Worm (Caenorhabditis elegans): Measurements from ENCODE around the gene attf-3.
A peak's percentile ranks its signal among the peaks of the same experiment; 100 is the strongest.

Gene attf-3

ce11 chrIII:89155-89554 lies 3.0 kb upstream of the attf-3 start (continued):
- peak; percentile 70 for TF ChIP-seq dve-1 (tag; optimal IDR thresholded peaks at IDR 0.05; ENCODE audit: insufficient read depth)
- peak in 1 of 2 experiments; percentile 68 for TF ChIP-seq lsy-2 (tag; optimal IDR thresholded peaks at IDR 0.05)
- no peak for TF ChIP-seq F10B5.3 (tag; optimal IDR thresholded peaks at IDR 0.05)
- 0 out of 2 replicates have a peak, but pooled peaks have one; percentile 60 for TF ChIP-seq madf-9 (GFP tag; conservative IDR thresholded peaks at IDR 0.05)
- TF ChIP-seq ceh-28 (tag; optimal IDR thresholded peaks at IDR 0.05): peak; percentile 24
- TF ChIP-seq ceh-20 (GFP tag; IDR thresholded peaks at IDR 0.05): 0 out of 2 replicates have a peak, but pooled peaks have one; percentile 44
- no peak for TF ChIP-seq nhr-25 (tag; optimal IDR thresholded peaks at IDR 0.05; ENCODE audit: borderline replicate concordance, insufficient read depth)
- no peak for TF ChIP-seq lin-15B (tag; optimal IDR thresholded peaks at IDR 0.05)
- no peak for TF ChIP-seq nhr-48 (tag; optimal IDR thresholded peaks at IDR 0.05)
- peak; percentile 88 for TF ChIP-seq F49E8.2 (tag; optimal IDR thresholded peaks at IDR 0.05; ENCODE audit: borderline replicate concordance)
- no peak for TF ChIP-seq sdz-12 (GFP tag; optimal IDR thresholded peaks at IDR 0.05)
- TF ChIP-seq zip-11 (GFP tag; IDR thresholded peaks at IDR 0.05): no peak
- TF ChIP-seq lin-29 (GFP tag; IDR thresholded peaks at IDR 0.05): no peak
- peak; percentile 84 for TF ChIP-seq duxl-1 (tag; optimal IDR thresholded peaks at IDR 0.05; ENCODE audit: poor library complexity)
- TF ChIP-seq saeg-2 (GFP tag; IDR thresholded peaks at IDR 0.05): 0 out of 2 replicates have a peak, but pooled peaks have one; percentile 52
- peak; percentile 44; the same call in 1 of the 2 replicates for TF ChIP-seq ctbp-1 (GFP tag; IDR thresholded peaks at IDR 0.05)
- TF ChIP-seq lin-39 (tag; optimal IDR thresholded peaks at IDR 0.05): no peak
- peak in 1 of 2 experiments; percentile 84 for TF ChIP-seq unc-62 (GFP tag; optimal IDR thresholded peaks at IDR 0.05 in 1 of 2)
- no peak for TF ChIP-seq unc-62 (tag; optimal IDR thresholded peaks at IDR 0.05)
- no peak for TF ChIP-seq mdl-1 (tag; optimal IDR thresholded peaks at IDR 0.05)
- peak; percentile 66; the same call in 1 of the 2 replicates for TF ChIP-seq F26F4.8 (GFP tag; conservative IDR thresholded peaks at IDR 0.05)
- peak; percentile 71 for TF ChIP-seq snpc-1.2 (GFP tag; IDR thresholded peaks at IDR 0.05)
- TF ChIP-seq nhr-6 (tag; optimal IDR thresholded peaks at IDR 0.05): no peak
- no peak for TF ChIP-seq snpc-4 (tag; optimal IDR thresholded peaks at IDR 0.05)
- no peak for TF ChIP-seq mxl-3 (GFP tag; optimal IDR thresholded peaks at IDR 0.05)
- TF ChIP-seq nhr-10 (tag; optimal IDR thresholded peaks at IDR 0.05): no peak
- no peak for TF ChIP-seq zfp-2 (tag; optimal IDR thresholded peaks at IDR 0.05)
- TF ChIP-seq ceh-32 (tag; optimal IDR thresholded peaks at IDR 0.05; ENCODE audit: poor library complexity): no peak
- TF ChIP-seq zip-2 (tag; optimal IDR thresholded peaks at IDR 0.05): peak; percentile 11
- TF ChIP-seq pha-4 (GFP tag; IDR thresholded peaks at IDR 0.05): peak; percentile 87
- TF ChIP-seq pha-4 (tag; optimal IDR thresholded peaks at IDR 0.05): no peak
- TF ChIP-seq lir-3 (tag; optimal IDR thresholded peaks at IDR 0.05): peak; percentile 39
- peak; percentile 49 for TF ChIP-seq hlh-11 (tag; optimal IDR thresholded peaks at IDR 0.05)
- no peak for TF ChIP-seq cey-2 (tag; optimal IDR thresholded peaks at IDR 0.05; ENCODE audit: borderline replicate concordance, insufficient read depth)
- peak; percentile 52 for TF ChIP-seq nhr-102 (tag; optimal IDR thresholded peaks at IDR 0.05)
- peak; percentile 12 for TF ChIP-seq rbr-2 (tag; optimal IDR thresholded peaks at IDR 0.05)
- no peak for TF ChIP-seq nhr-41 (GFP tag; IDR thresholded peaks at IDR 0.05)
- no peak for TF ChIP-seq attf-4 (tag; optimal IDR thresholded peaks at IDR 0.05)
- TF ChIP-seq nhr-11 (tag; optimal IDR thresholded peaks at IDR 0.05): no peak
- no peak for TF ChIP-seq mxl-2 (GFP tag; conservative IDR thresholded peaks at IDR 0.05)
- no peak for TF ChIP-seq aha-1 (tag)
- peak; percentile 60 for TF ChIP-seq hlh-30 (tag; optimal IDR thresholded peaks at IDR 0.05; ENCODE audit: insufficient read depth)
- no peak for TF ChIP-seq fos-1 (tag; optimal IDR thresholded peaks at IDR 0.05)
- no peak for TF ChIP-seq zag-1 (tag; optimal IDR thresholded peaks at IDR 0.05)
- no peak for TF ChIP-seq ZK337.2 (GFP tag; IDR thresholded peaks at IDR 0.05)
- peak; percentile 47; the same call in 1 of the 2 replicates for TF ChIP-seq lin-1 (GFP tag; IDR thresholded peaks at IDR 0.05)
- no peak for TF ChIP-seq nhr-76 (tag; optimal IDR thresholded peaks at IDR 0.05)
- no peak for TF ChIP-seq hif-1 (tag; optimal IDR thresholded peaks at IDR 0.05)
- no peak for TF ChIP-seq jun-1 (tag; optimal IDR thresholded peaks at IDR 0.05)
- peak; percentile 83 for TF ChIP-seq T20F7.1 (GFP tag; optimal IDR thresholded peaks at IDR 0.05)
- peak; percentile 46; the same call in 1 of the 2 replicates for TF ChIP-seq php-3 (GFP tag; IDR thresholded peaks at IDR 0.05)

All from whole organism, L4 larva.